Worm (Caenorhabditis elegans) whole organism, L4/young adult: Measurements from ENCODE around the gene C45G9.6.

Experiments used
- dao-5 ChIP-seq: sonication (generic microtip); optimal IDR thresholded peaks from 2 replicates; lab custom pipeline; 2016; ENCODE audit warnings: missing genotype, missing genetic modification characterization, moderate library complexity, missing compliant biosample characterization
- him-1 ChIP-seq: sonication (generic microtip); optimal IDR thresholded peaks from 2 replicates; lab custom pipeline; 2016; ENCODE audit warnings: missing genotype, missing genetic modification reagents, missing genetic modification characterization, missing compliant biosample characterization

DNA sequence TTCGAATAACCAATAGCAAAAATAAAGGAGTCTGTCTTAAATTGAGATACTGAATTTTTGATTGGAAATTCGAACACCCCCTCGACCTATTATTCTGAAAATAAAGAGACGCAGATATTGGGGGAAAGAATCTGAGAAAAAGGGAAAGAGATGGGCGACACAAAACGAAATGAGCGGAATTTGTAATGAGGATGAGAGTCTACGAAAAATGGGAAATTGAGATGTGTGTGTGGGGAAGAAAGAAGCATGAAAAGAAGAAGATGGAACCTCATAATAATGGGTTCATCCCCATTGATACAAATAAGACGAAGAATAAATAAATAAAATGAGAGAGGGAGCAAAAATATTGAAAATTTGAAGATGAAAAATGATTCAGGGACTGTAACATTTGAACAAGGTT is 49.3 kb downstream of the C45G9.6 start, which contains the start of gene cah-1:
- TF ChIP-seq him-1 (tag; lab: Kevin White, UChicago) (no peak), dao-5 (tag; lab: Kevin White, UChicago) (no peak)
